Worm (Caenorhabditis elegans): ENCODE data around the gene lipl-7.
A peak's percentile ranks its signal among the peaks of the same experiment; 100 is the strongest.

The lipl-7 gene

ce11 chrIV:10222122-10222589 lies 19.5 kb downstream of the lipl-7 start, which contains the start of gene C24F3.2:
TSS of gene C24F3.2 (plus strand) at chrIV:10222539.
- TF ChIP-seq zag-1 (tag; optimal IDR thresholded peaks at IDR 0.05): no peak
- no peak for TF ChIP-seq unc-39 (tag; optimal IDR thresholded peaks at IDR 0.05)
- no peak for TF ChIP-seq ztf-11 (tag; optimal IDR thresholded peaks at IDR 0.05)
- TF ChIP-seq blmp-1 (tag; optimal IDR thresholded peaks at IDR 0.05; ENCODE audit: insufficient read depth): no peak
- TF ChIP-seq alr-1 (tag; optimal IDR thresholded peaks at IDR 0.05): no peak
- TF ChIP-seq peb-1 (tag; optimal IDR thresholded peaks at IDR 0.05): no peak
- TF ChIP-seq dmd-4 (tag; optimal IDR thresholded peaks at IDR 0.05): no peak
- TF ChIP-seq nhr-12 (tag; optimal IDR thresholded peaks at IDR 0.05): no peak
- TF ChIP-seq nhr-129 (tag; optimal IDR thresholded peaks at IDR 0.05): peak; percentile 89
- TF ChIP-seq egl-27 (tag; optimal IDR thresholded peaks at IDR 0.05): peak; percentile 11
- no peak for TF ChIP-seq elt-1 (tag; optimal IDR thresholded peaks at IDR 0.05)
- TF ChIP-seq unc-62 (GFP tag; optimal IDR thresholded peaks at IDR 0.05): no peak
- peak; percentile 80 for TF ChIP-seq F13H6.1 (tag; optimal IDR thresholded peaks at IDR 0.05)
- TF ChIP-seq gmeb-1 (tag; optimal IDR thresholded peaks at IDR 0.05): peak; percentile 52
- no peak for TF ChIP-seq ceh-16 (tag; optimal IDR thresholded peaks at IDR 0.05)
- peak; percentile 5 for TF ChIP-seq Y55F3AM.14 (GFP tag; optimal IDR thresholded peaks at IDR 0.05)
- no peak for TF ChIP-seq aly-2 (tag; optimal IDR thresholded peaks at IDR 0.05)
- peak; percentile 0 for TF ChIP-seq lin-13 (GFP tag; optimal IDR thresholded peaks at IDR 0.05)
- TF ChIP-seq nhr-21 (tag; optimal IDR thresholded peaks at IDR 0.05): peak; percentile 45
- no peak for TF ChIP-seq ztf-1 (GFP tag; conservative IDR thresholded peaks at IDR 0.05)
- TF ChIP-seq nhr-25 (tag; optimal IDR thresholded peaks at IDR 0.05): no peak
- TF ChIP-seq nhr-10 (tag; optimal IDR thresholded peaks at IDR 0.05): no peak
- TF ChIP-seq nhr-23 (tag; optimal IDR thresholded peaks at IDR 0.05): no peak
- no peak for TF ChIP-seq nhr-6 (tag; optimal IDR thresholded peaks at IDR 0.05)
- no peak for TF ChIP-seq nhr-11 (tag; optimal IDR thresholded peaks at IDR 0.05)
- TF ChIP-seq nhr-77 (tag; optimal IDR thresholded peaks at IDR 0.05): no peak
- no peak for TF ChIP-seq mab-5 (tag; optimal IDR thresholded peaks at IDR 0.05)
- TF ChIP-seq ZK546.5 (tag; optimal IDR thresholded peaks at IDR 0.05): no peak
- TF ChIP-seq lin-11 (tag; optimal IDR thresholded peaks at IDR 0.05): no peak
- TF ChIP-seq lin-39 (tag; optimal IDR thresholded peaks at IDR 0.05): no peak
- no peak for TF ChIP-seq crh-2 (tag; optimal IDR thresholded peaks at IDR 0.05)
- TF ChIP-seq R02D3.7 (tag; optimal IDR thresholded peaks at IDR 0.05): no peak
- peak; percentile 55 for TF ChIP-seq fos-1 (tag; optimal IDR thresholded peaks at IDR 0.05)
- TF ChIP-seq ztf-4 (tag; optimal IDR thresholded peaks at IDR 0.05): peak; percentile 14
- TF ChIP-seq sma-3 (GFP tag; optimal IDR thresholded peaks at IDR 0.05): peak; percentile 72
- TF ChIP-seq unc-55 (GFP tag; optimal IDR thresholded peaks at IDR 0.05): peak; percentile 43
- TF ChIP-seq nhr-237 (tag; optimal IDR thresholded peaks at IDR 0.05): no peak
- TF ChIP-seq skn-1 (tag; optimal IDR thresholded peaks at IDR 0.05): no peak
- no peak for TF ChIP-seq elt-3 (tag; optimal IDR thresholded peaks at IDR 0.05)
- no peak for TF ChIP-seq ceh-82 (tag; optimal IDR thresholded peaks at IDR 0.05)
- TF ChIP-seq lsy-2 (tag; optimal IDR thresholded peaks at IDR 0.05): peak; percentile 79 to 97
- TF ChIP-seq mdl-1 (tag; optimal IDR thresholded peaks at IDR 0.05): peak; percentile 16 to 37
- peak; percentile 39 for TF ChIP-seq sma-9 (GFP tag; optimal IDR thresholded peaks at IDR 0.05)
- TF ChIP-seq sma-9 (tag; optimal IDR thresholded peaks at IDR 0.05): no peak
- peak; percentile 81 for TF ChIP-seq C34F6.9 (tag; optimal IDR thresholded peaks at IDR 0.05)
- TF ChIP-seq sem-4 (tag; optimal IDR thresholded peaks at IDR 0.05): peak; percentile 65
- TF ChIP-seq ama-1 (optimal IDR thresholded peaks at IDR 0.05): peak; percentile 24
- no peak for TF ChIP-seq snpc-4 (tag; optimal IDR thresholded peaks at IDR 0.05)
- no peak for TF ChIP-seq mbf-1 (tag; optimal IDR thresholded peaks at IDR 0.05)

Data from whole organism, L2 larva.